Worm (Caenorhabditis elegans) whole organism, young adult: ENCODE measurements around the gene ddn-1.

Source experiments
- ama-1 ChIP-seq, 3 experiments: fragments of 150-350 bp in 1 of 3; sonication (generic microtip) in 2 of 3; optimal IDR thresholded peaks; 2 replicates each; lab custom pipeline; 2014 to 2018; ENCODE audit warnings: missing biosample characterization in 2 of 3, missing genetic modification characterization in 2 of 3, missing genetic modification reagents in 2 of 3
- cebp-2 ChIP-seq: fragments of 200-800 bp; sonication (Bioruptor generic); IDR thresholded peaks from 2 replicates; pipeline ENCODE4 v1.3.6; 2022; ENCODE audit warnings: missing genetic modification characterization, missing compliant biosample characterization
- ceh-91 ChIP-seq: fragments of 200-800 bp; sonication (Bioruptor generic); IDR thresholded peaks from 2 replicates; pipeline ENCODE4 v1.3.6; 2022; ENCODE audit warnings: missing genetic modification reagents, missing genetic modification characterization, missing compliant biosample characterization

DNA sequence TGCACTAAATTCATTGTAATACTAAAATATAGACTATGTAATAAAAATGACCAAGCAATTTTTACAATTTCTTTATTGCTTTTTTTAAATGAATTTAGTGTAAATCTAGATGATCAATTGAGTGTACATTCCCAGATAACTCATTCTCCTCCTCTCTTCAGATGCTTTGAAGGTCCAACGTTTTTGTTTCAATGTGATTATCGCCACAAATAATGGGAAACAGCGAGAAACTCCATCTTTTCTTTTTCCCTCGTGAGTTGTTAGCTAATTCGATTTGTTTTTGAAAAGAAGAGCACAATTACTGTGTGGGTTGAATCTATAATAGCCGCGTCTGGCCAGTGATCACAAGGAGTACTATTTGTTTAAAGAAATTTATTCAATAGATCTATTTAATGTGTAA lies 44.7 kb upstream of the ddn-1 start:
- TF ChIP-seq ceh-91 (GFP tag; lab: Robert Waterston, UW): no peak
- no peak for TF ChIP-seq ama-1 (optimal IDR thresholded peaks at IDR 0.05; lab: Kevin White, UChicago)
- TF ChIP-seq ama-1 (GFP tag; optimal IDR thresholded peaks at IDR 0.05; lab: Kevin White, UChicago): no peak
- TF ChIP-seq cebp-2: no peak
